Fruit fly (Drosophila melanogaster) whole organism, prepupa: Measurements from ENCODE around the gene CG14050.

Experiments
- CG11762 ChIP-seq: fragments of 200-800 bp; sonication (Bioruptor generic); optimal IDR thresholded peaks from 3 replicates; lab custom pipeline; 2016; ENCODE audit warnings: missing biosample characterization, missing genetic modification characterization; ENCODE audit not compliant: insufficient read depth
- CG11902 ChIP-seq: fragments of 200-800 bp; sonication (Bioruptor generic); optimal IDR thresholded peaks from 3 replicates; lab custom pipeline; 2016; ENCODE audit warnings: missing biosample characterization, missing genetic modification characterization
- CG1621 ChIP-seq: fragments of 200-800 bp; sonication (Bioruptor generic); optimal IDR thresholded peaks from 3 replicates; lab custom pipeline; 2018; ENCODE audit warnings: missing biosample characterization, mild to moderate bottlenecking, missing genetic modification characterization
- CG16779 ChIP-seq: fragments of 200-800 bp; sonication (Bioruptor generic); optimal IDR thresholded peaks from 3 replicates; lab custom pipeline; 2017; ENCODE audit warnings: missing biosample characterization, mild to moderate bottlenecking, missing genetic modification characterization
- CG6792 ChIP-seq: fragments of 200-800 bp; sonication (Bioruptor generic); optimal IDR thresholded peaks from 3 replicates; lab custom pipeline; 2016; ENCODE audit warnings: missing biosample characterization, missing genetic modification characterization
- CG7368 ChIP-seq: fragments of 200-800 bp; sonication (Bioruptor generic); optimal IDR thresholded peaks from 3 replicates; lab custom pipeline; 2016; ENCODE audit warnings: missing biosample characterization, missing genetic modification characterization
- Ets96B ChIP-seq: fragments of 200-800 bp; optimal IDR thresholded peaks from 2 replicates; lab custom pipeline; 2019; ENCODE audit warnings: missing biosample characterization, mild to moderate bottlenecking, missing genetic modification characterization, moderate library complexity
- Gug ChIP-seq: fragments of 200-800 bp; sonication (Bioruptor generic); IDR thresholded peaks from 2 replicates; pipeline ENCODE4 v1.3.6; 2022; ENCODE audit warnings: missing biosample characterization, missing genetic modification characterization
- Smox ChIP-seq: fragments of 200-800 bp; sonication (Bioruptor generic); optimal IDR thresholded peaks from 3 replicates; lab custom pipeline; 2016; ENCODE audit warnings: missing biosample characterization, missing genetic modification characterization
- Sox15 ChIP-seq: fragments of 200-800 bp; sonication (Bioruptor generic); optimal IDR thresholded peaks from 3 replicates; lab custom pipeline; 2016; ENCODE audit warnings: missing biosample characterization, missing genetic modification characterization
- achi ChIP-seq: fragments of 200-800 bp; sonication (Bioruptor generic); optimal IDR thresholded peaks from 3 replicates; lab custom pipeline; 2016; ENCODE audit warnings: missing biosample characterization, missing genetic modification characterization
- fd85E ChIP-seq: fragments of 200-800 bp; sonication (Bioruptor generic); optimal IDR thresholded peaks from 3 replicates; lab custom pipeline; 2016; ENCODE audit warnings: missing biosample characterization, missing genetic modification characterization
- lz ChIP-seq: fragments of 200-800 bp; sonication (Bioruptor generic); optimal IDR thresholded peaks from 3 replicates; lab custom pipeline; 2016; ENCODE audit warnings: missing biosample characterization, missing genetic modification characterization
- net ChIP-seq: fragments of 200-800 bp; sonication (Bioruptor generic); optimal IDR thresholded peaks from 3 replicates; lab custom pipeline; 2016; ENCODE audit warnings: missing biosample characterization, missing genetic modification characterization

- TF ChIP-seq Gug = peak; percentile 71
- peak; percentile 93 for TF ChIP-seq CG11902 (GFP tag; lab: Kevin White, UChicago)
- TF ChIP-seq CG1621 (tag; lab: Kevin White, UChicago) = peak; percentile 92
- TF ChIP-seq fd85E (GFP tag; lab: Kevin White, UChicago) = peak; percentile 69
- TF ChIP-seq Smox (GFP tag; lab: Kevin White, UChicago) = peak; percentile 96
- no peak for TF ChIP-seq CG16779 (tag; lab: Kevin White, UChicago)
- TF ChIP-seq CG11762 (GFP tag; lab: Kevin White, UChicago) = peak; percentile 69
- TF ChIP-seq lz (GFP tag; lab: Kevin White, UChicago) = peak; percentile 98
- TF ChIP-seq Sox15 (GFP tag; lab: Kevin White, UChicago) = peak; percentile 84
- TF ChIP-seq net = peak; percentile 77
- peak; percentile 83 for TF ChIP-seq achi (GFP tag; lab: Kevin White, UChicago)
- TF ChIP-seq CG7368 (GFP tag; lab: Kevin White, UChicago) = peak; percentile 85
- TF ChIP-seq CG6792 (GFP tag; lab: Kevin White, UChicago) = peak; percentile 94
- TF ChIP-seq Ets96B (tag; lab: Kevin White, UChicago) = peak; percentile 87
These were observed 4.0 kb downstream of the CG14050 start for dm6 chrX:2321900-2322555.
